Worm (Caenorhabditis elegans): ENCODE measurements around the gene age-1.
A peak's percentile ranks its signal among the peaks of the same experiment; 100 is the strongest.
"Not testable (repeated sequence)": the region's sequence is repeated elsewhere in the genome, so short reads cannot be mapped to it uniquely, and the experiment has no call there.

age-1 gene

ce11 chrII:11566970-11567711 lies 40.3 kb upstream of the age-1 start, which contains the start of gene F54D5.5:
Gene F54D5.5 (minus strand): TSS chrII:11567020.
- TF ChIP-seq nhr-77 (tag; optimal IDR thresholded peaks at IDR 0.05): no peak
- no peak for TF ChIP-seq nhr-76 (tag; optimal IDR thresholded peaks at IDR 0.05)
- TF ChIP-seq eor-1 (tag; optimal IDR thresholded peaks at IDR 0.05): no peak
- peak; percentile 49 for TF ChIP-seq lin-15B (tag; optimal IDR thresholded peaks at IDR 0.05)
- TF ChIP-seq sea-2 (GFP tag; optimal IDR thresholded peaks at IDR 0.05): no peak
- TF ChIP-seq lin-39 (tag; optimal IDR thresholded peaks at IDR 0.05): no peak

- TF ChIP-seq pha-4 (tag; optimal IDR thresholded peaks at IDR 0.05): no peak
Observed at ce11 chrII:11564127-11564526, 37.3 kb upstream of the age-1 start, which contains the start of gene F54D5.15. Gene F54D5.15 (minus strand): TSS chrII:11564227.

ce11 chrII:11556338-11556737 lies 29.5 kb upstream of the age-1 start, which contains the start of gene F54D5.17:
Gene F54D5.17 (plus strand): TSS chrII:11556638.
- TF ChIP-seq nhr-11 (tag; optimal IDR thresholded peaks at IDR 0.05) (no peak), pha-4 (tag; optimal IDR thresholded peaks at IDR 0.05) (no peak), R02D3.7 (tag; optimal IDR thresholded peaks at IDR 0.05) (no peak), fos-1 (tag; optimal IDR thresholded peaks at IDR 0.05) (no peak), nhr-23 (tag; optimal IDR thresholded peaks at IDR 0.05) (no peak), fkh-10 (GFP tag; optimal IDR thresholded peaks at IDR 0.05) (no peak), ceh-9 (tag; optimal IDR thresholded peaks at IDR 0.05) (no peak), egl-5 (tag; optimal IDR thresholded peaks at IDR 0.05) (no peak), ztf-4 (tag; optimal IDR thresholded peaks at IDR 0.05) (no peak), nhr-67 (tag; optimal IDR thresholded peaks at IDR 0.05) (no peak), daf-12 (tag; optimal IDR thresholded peaks at IDR 0.05) (no peak), snpc-4 (tag; optimal IDR thresholded peaks at IDR 0.05) (no peak)

- peak; percentile 10 for TF ChIP-seq pha-4 (tag; optimal IDR thresholded peaks at IDR 0.05)
- no peak for TF ChIP-seq fkh-2 (tag; optimal IDR thresholded peaks at IDR 0.05)
Observed at ce11 chrII:11555634-11556033, 28.8 kb upstream of the age-1 start, which contains the start of gene F54D5.24. Gene F54D5.24 (plus strand): TSS chrII:11555949.

ce11 chrII:11551981-11552380 lies 25.1 kb upstream of the age-1 start, which contains the start of gene dhgd-1:
Gene dhgd-1 (minus strand): TSS chrII:11552081.
- TF ChIP-seq fkh-10 (GFP tag; optimal IDR thresholded peaks at IDR 0.05); skn-1 (tag; optimal IDR thresholded peaks at IDR 0.05); nfya-1 (tag; optimal IDR thresholded peaks at IDR 0.05; ENCODE audit: insufficient read depth): not testable (repeated sequence)

ce11 chrII:11547254-11547687 lies 20.4 kb upstream of the age-1 start, which contains the start of gene F54D5.7:
Gene F54D5.7 (plus strand): TSS chrII:11547517.
- TF ChIP-seq hmg-11 (tag; optimal IDR thresholded peaks at IDR 0.05) (no peak), nhr-25 (tag; optimal IDR thresholded peaks at IDR 0.05) (peak; percentile 96), egl-27 (tag; optimal IDR thresholded peaks at IDR 0.05) (no peak), ztf-11 (tag; optimal IDR thresholded peaks at IDR 0.05) (no peak), nhr-67 (tag; optimal IDR thresholded peaks at IDR 0.05) (no peak), fos-1 (tag; optimal IDR thresholded peaks at IDR 0.05) (peak; percentile 66), unc-62 (GFP tag; optimal IDR thresholded peaks at IDR 0.05) (peak; percentile 7), zag-1 (tag; optimal IDR thresholded peaks at IDR 0.05) (no peak), nhr-237 (tag; optimal IDR thresholded peaks at IDR 0.05) (no peak), mdl-1 (tag; optimal IDR thresholded peaks at IDR 0.05) (peak; percentile 32), nhr-77 (tag; optimal IDR thresholded peaks at IDR 0.05) (no peak), nhr-11 (tag; optimal IDR thresholded peaks at IDR 0.05) (no peak), tbx-2 (tag; optimal IDR thresholded peaks at IDR 0.05) (peak; percentile 65), ceh-9 (tag; optimal IDR thresholded peaks at IDR 0.05) (no peak), sea-2 (GFP tag; optimal IDR thresholded peaks at IDR 0.05) (no peak), ZK546.5 (tag; optimal IDR thresholded peaks at IDR 0.05) (no peak), ztf-4 (tag; optimal IDR thresholded peaks at IDR 0.05) (peak; percentile 92), aly-2 (tag; optimal IDR thresholded peaks at IDR 0.05) (no peak), elt-1 (tag; optimal IDR thresholded peaks at IDR 0.05) (peak; percentile 1), R02D3.7 (tag; optimal IDR thresholded peaks at IDR 0.05) (no peak), mml-1 (tag; optimal IDR thresholded peaks at IDR 0.05) (no peak), fkh-10 (GFP tag; optimal IDR thresholded peaks at IDR 0.05) (no peak), lin-15B (tag; optimal IDR thresholded peaks at IDR 0.05) (no peak), egl-5 (tag; optimal IDR thresholded peaks at IDR 0.05) (peak; percentile 2), ceh-16 (tag; optimal IDR thresholded peaks at IDR 0.05) (peak; percentile 75), skn-1 (tag; optimal IDR thresholded peaks at IDR 0.05) (peak; percentile 5), snpc-4 (tag; optimal IDR thresholded peaks at IDR 0.05) (peak; percentile 39), ceh-28 (tag; optimal IDR thresholded peaks at IDR 0.05) (peak; percentile 16), unc-39 (tag; optimal IDR thresholded peaks at IDR 0.05) (no peak), nhr-28 (tag; optimal IDR thresholded peaks at IDR 0.05) (no peak), lin-39 (tag; optimal IDR thresholded peaks at IDR 0.05) (peak; percentile 21), nhr-23 (tag; optimal IDR thresholded peaks at IDR 0.05) (peak; percentile 73), nhr-43 (tag; optimal IDR thresholded peaks at IDR 0.05; ENCODE audit: poor library complexity, severe bottlenecking) (peak; percentile 32), pha-4 (tag; optimal IDR thresholded peaks at IDR 0.05) (peak; percentile 52), nhr-76 (tag; optimal IDR thresholded peaks at IDR 0.05) (no peak)

Data from whole organism, L3 larva.